Fruit fly (Drosophila melanogaster): ENCODE measurements around the gene p38c.

The p38c gene

dm6 chr3R:24102387-24102786 lies 47.6 kb downstream of the p38c start:
- TF ChIP-seq dsf (GFP tag; optimal IDR thresholded peaks at IDR 0.05; ENCODE audit: borderline replicate concordance) = no peak
- no peak for TF ChIP-seq foxo (GFP tag; optimal IDR thresholded peaks at IDR 0.05)
- no peak for TF ChIP-seq Dfd (GFP tag; optimal IDR thresholded peaks at IDR 0.05)

- TF ChIP-seq woc (GFP tag; optimal IDR thresholded peaks at IDR 0.05) = no peak
- TF ChIP-seq dl (GFP tag; optimal IDR thresholded peaks at IDR 0.05; ENCODE audit: insufficient read depth in 1 of 2, partially characterized antibody in 2 of 2) = no peak
These were observed 48.6 kb downstream of the p38c start for dm6 chr3R:24101437-24101836.

- no peak for TF ChIP-seq CG9705 (GFP tag; optimal IDR thresholded peaks at IDR 0.05)
- TF ChIP-seq Sp1 (GFP tag; optimal IDR thresholded peaks at IDR 0.05) = no peak
- peak; percentile 62 for TF ChIP-seq psq (GFP tag; optimal IDR thresholded peaks at IDR 0.05)
- TF ChIP-seq br (GFP tag; optimal IDR thresholded peaks at IDR 0.05) = no peak
- TF ChIP-seq usp (GFP tag; optimal IDR thresholded peaks at IDR 0.05) = no peak
These were observed 49.3 kb downstream of the p38c start for dm6 chr3R:24100717-24101116.

dm6 chr3R:24099039-24100026 lies 50.7 kb downstream of the p38c start:
- TF ChIP-seq OdsH (GFP tag; optimal IDR thresholded peaks at IDR 0.05) (peak; percentile 75), Dif (GFP tag; optimal IDR thresholded peaks at IDR 0.05; ENCODE audit: partially characterized antibody) (no peak), sage (GFP tag; optimal IDR thresholded peaks at IDR 0.05) (no peak), Mio (GFP tag; optimal IDR thresholded peaks at IDR 0.05) (no peak), fru (GFP tag; optimal IDR thresholded peaks at IDR 0.05) (peak; percentile 70), dmrt93B (GFP tag; optimal IDR thresholded peaks at IDR 0.05) (peak; percentile 43), CG9705 (GFP tag; optimal IDR thresholded peaks at IDR 0.05) (no peak), sv (GFP tag; optimal IDR thresholded peaks at IDR 0.05) (peak; percentile 83), rgr (GFP tag; optimal IDR thresholded peaks at IDR 0.05) (peak; percentile 81), Hnf4 (GFP tag; optimal IDR thresholded peaks at IDR 0.05) (peak; percentile 5), Sp1 (GFP tag; optimal IDR thresholded peaks at IDR 0.05) (peak; percentile 49), HLH106 (tag; optimal IDR thresholded peaks at IDR 0.05) (peak; percentile 55), CrebA (GFP tag; optimal IDR thresholded peaks at IDR 0.05; ENCODE audit: borderline replicate concordance) (no peak), CG32264 (GFP tag; optimal IDR thresholded peaks at IDR 0.05) (peak; percentile 39), Abd-B (GFP tag; optimal IDR thresholded peaks at IDR 0.05) (no peak), pan (optimal IDR thresholded peaks at IDR 0.05) (peak; percentile 31), h (GFP tag; optimal IDR thresholded peaks at IDR 0.05) (peak; percentile 81), Rel (GFP tag; optimal IDR thresholded peaks at IDR 0.05) (no peak), Rel (tag; optimal IDR thresholded peaks at IDR 0.05) (no peak), Vsx2 (GFP tag; optimal IDR thresholded peaks at IDR 0.05; ENCODE audit: partially characterized antibody) (no peak), jim (GFP tag; optimal IDR thresholded peaks at IDR 0.05) (no peak), Jra (GFP tag; optimal IDR thresholded peaks at IDR 0.05) (no peak), usp (GFP tag; optimal IDR thresholded peaks at IDR 0.05) (no peak), Hr83 (GFP tag; optimal IDR thresholded peaks at IDR 0.05; ENCODE audit: poor library complexity, severe bottlenecking) (no peak), dsf (GFP tag; optimal IDR thresholded peaks at IDR 0.05; ENCODE audit: borderline replicate concordance) (no peak), Myc (optimal IDR thresholded peaks at IDR 0.05) (no peak), Hr78 (GFP tag; optimal IDR thresholded peaks at IDR 0.05) (no peak), GATAd (GFP tag; optimal IDR thresholded peaks at IDR 0.05) (no peak), woc (GFP tag; optimal IDR thresholded peaks at IDR 0.05) (peak; percentile 60), lola (GFP tag; optimal IDR thresholded peaks at IDR 0.05) (no peak), tai (GFP tag; optimal IDR thresholded peaks at IDR 0.05) (peak; percentile 26), dl (GFP tag; optimal IDR thresholded peaks at IDR 0.05; ENCODE audit: insufficient read depth in 1 of 2, partially characterized antibody in 2 of 2) (no peak), psq (GFP tag; optimal IDR thresholded peaks at IDR 0.05) (peak; percentile 62), ey (GFP tag; optimal IDR thresholded peaks at IDR 0.05) (peak; percentile 80), brk (GFP tag; optimal IDR thresholded peaks at IDR 0.05) (no peak), foxo (GFP tag; optimal IDR thresholded peaks at IDR 0.05) (peak; percentile 5 to 76), N (GFP tag; optimal IDR thresholded peaks at IDR 0.05) (no peak), Dfd (GFP tag; optimal IDR thresholded peaks at IDR 0.05) (no peak), br (GFP tag; optimal IDR thresholded peaks at IDR 0.05) (peak; percentile 73)

Data from whole organism, wandering third instar larva.